Worm (Caenorhabditis elegans) whole organism, L4/young adult: Measurements from ENCODE around the gene F46F5.13.
"Not testable (repeated sequence)": the region's sequence is repeated elsewhere in the genome, so short reads cannot be mapped to it uniquely, and the experiment has no call there.

Source experiments
- W03F9.2 ChIP-seq: fragments of 150-350 bp; optimal IDR thresholded peaks from 2 replicates; lab custom pipeline; 2014; ENCODE audit warnings: missing biosample characterization, missing genetic modification characterization
- dao-5 ChIP-seq: sonication (generic microtip); optimal IDR thresholded peaks from 2 replicates; lab custom pipeline; 2016; ENCODE audit warnings: missing genotype, missing genetic modification characterization, moderate library complexity, missing compliant biosample characterization
- him-1 ChIP-seq: sonication (generic microtip); optimal IDR thresholded peaks from 2 replicates; lab custom pipeline; 2016; ENCODE audit warnings: missing genotype, missing genetic modification reagents, missing genetic modification characterization, missing compliant biosample characterization

F46F5.13 gene

ce11 chrII:825521-825920 is 22.4 kb downstream of the F46F5.13 start, which contains the start of gene F28A10.1:
F28A10.1 (plus strand) TSS chrII:825821.
- no peak for TF ChIP-seq dao-5 (tag; lab: Kevin White, UChicago)
- TF ChIP-seq W03F9.2 (tag; lab: Kevin White, UChicago): no peak
- TF ChIP-seq him-1: no peak

- TF ChIP-seq dao-5 (tag; lab: Kevin White, UChicago): no peak
- TF ChIP-seq him-1: no peak
Observed at ce11 chrII:838414-838813, 35.3 kb downstream of the F46F5.13 start, which contains the start of gene F28A10.8. F28A10.8 (minus strand) TSS chrII:838514.

ce11 chrII:840131-840530 is 37.0 kb downstream of the F46F5.13 start, which contains the start of gene clc-33:
clc-33 (plus strand) TSS chrII:840431.
- TF ChIP-seq dao-5 (tag; lab: Kevin White, UChicago) (no peak), him-1 (no peak), W03F9.2 (tag; lab: Kevin White, UChicago) (no peak)

ce11 chrII:843971-844370 is 40.9 kb downstream of the F46F5.13 start, which contains the start of gene F28A10.4:
F28A10.4 (plus strand) TSS chrII:844271.
- TF ChIP-seq him-1: no peak
- no peak for TF ChIP-seq W03F9.2 (tag; lab: Kevin White, UChicago)
- TF ChIP-seq dao-5 (tag; lab: Kevin White, UChicago): no peak

- TF ChIP-seq him-1: no peak
- no peak for TF ChIP-seq W03F9.2 (tag; lab: Kevin White, UChicago)
- TF ChIP-seq dao-5 (tag; lab: Kevin White, UChicago): no peak
Observed at ce11 chrII:845618-846017, 42.5 kb downstream of the F46F5.13 start, which contains the start of gene F28A10.7. F28A10.7 (minus strand) TSS chrII:845718.

- no peak for TF ChIP-seq dao-5 (tag; lab: Kevin White, UChicago)
- TF ChIP-seq W03F9.2 (tag; lab: Kevin White, UChicago): no peak
- no peak for TF ChIP-seq him-1
Observed at ce11 chrII:848519-848918, 45.4 kb downstream of the F46F5.13 start, which contains the start of the genes acdh-9 and F28A10.13. acdh-9 (minus strand) TSS chrII:848603. F28A10.13 (plus strand) TSS chrII:848812.

ce11 chrII:850567-850966 is 47.5 kb downstream of the F46F5.13 start, which contains the start of gene F28A10.5:
F28A10.5 (minus strand) TSS chrII:850667.
- TF ChIP-seq him-1; dao-5 (tag; lab: Kevin White, UChicago); W03F9.2 (tag; lab: Kevin White, UChicago): not testable (repeated sequence)
